Worm (Caenorhabditis elegans): Measurements from ENCODE around the gene cyp-13A2.

DNA sequence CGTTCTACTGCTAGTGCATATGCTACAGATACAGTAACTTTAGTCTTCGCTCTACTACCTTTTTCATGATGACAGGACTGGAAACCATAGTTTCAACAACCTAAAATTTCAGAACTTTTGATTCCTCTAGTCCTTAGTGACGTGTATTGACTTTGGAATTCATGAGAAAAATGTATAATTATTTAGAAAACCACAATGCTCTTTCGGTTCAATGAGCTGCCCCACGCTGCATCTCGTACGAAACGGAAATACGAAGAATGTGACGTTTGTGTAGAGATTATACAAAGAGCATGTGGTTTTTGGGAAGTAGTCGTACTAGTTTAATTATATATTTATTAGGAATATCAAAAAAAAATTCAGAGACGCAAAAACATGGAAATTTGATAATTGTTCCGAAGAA is 8.9 kb downstream of the cyp-13A2 start:
- TF ChIP-seq ceh-63 (GFP tag; optimal IDR thresholded peaks at IDR 0.05) (no peak), nhr-76 (tag; optimal IDR thresholded peaks at IDR 0.05) (no peak), nhr-12 (tag; optimal IDR thresholded peaks at IDR 0.05) (no peak), tlp-1 (tag; optimal IDR thresholded peaks at IDR 0.05) (no peak), lsy-2 (tag; optimal IDR thresholded peaks at IDR 0.05) (no peak), nhr-71 (tag; optimal IDR thresholded peaks at IDR 0.05) (peak; percentile 52), nhr-28 (tag; optimal IDR thresholded peaks at IDR 0.05) (no peak), nhr-11 (tag; optimal IDR thresholded peaks at IDR 0.05) (no peak)

All from whole organism, L1 larva.